Worm (Caenorhabditis elegans) whole organism, L1 larva: ENCODE measurements around the gene ZK250.2.

Experiments used
- ama-1 ChIP-seq: fragments of 150-350 bp; optimal IDR thresholded peaks from 2 replicates; lab custom pipeline; 2014
- ceh-82 ChIP-seq, 3 experiments: fragments of 150-350 bp in 1 of 3; sonication (generic microtip) in 2 of 3; optimal IDR thresholded peaks; 2 replicates each; lab custom pipeline; 2014 to 2017; ENCODE audit warnings: missing biosample characterization in 3 of 3, missing genetic modification characterization in 3 of 3
- fkh-8 ChIP-seq: sonication (generic microtip); optimal IDR thresholded peaks from 2 replicates; lab custom pipeline; 2016; ENCODE audit warnings: mild to moderate bottlenecking, missing genetic modification characterization, missing compliant biosample characterization
- hlh-17 ChIP-seq: fragments of 200-800 bp; sonication (Bioruptor generic); optimal IDR thresholded peaks from 2 replicates; lab custom pipeline; 2018; ENCODE audit warnings: missing genetic modification characterization, mild to moderate bottlenecking, missing compliant biosample characterization, moderate library complexity, borderline replicate concordance
- hpl-2 ChIP-seq: fragments of 150-350 bp; optimal IDR thresholded peaks from 2 replicates; lab custom pipeline; 2014; ENCODE audit warnings: missing biosample characterization, missing genetic modification reagents, missing genetic modification characterization
- lsy-2 ChIP-seq, 2 experiments: fragments of 150-350 bp; optimal IDR thresholded peaks; 2 replicates each; lab custom pipeline; 2014; ENCODE audit warnings: missing biosample characterization in 2 of 2, missing genetic modification characterization in 2 of 2
- nhr-11 ChIP-seq: fragments of 150-350 bp; optimal IDR thresholded peaks from 2 replicates; lab custom pipeline; 2014; ENCODE audit warnings: missing biosample characterization, missing genetic modification characterization
- nhr-76 ChIP-seq: sonication (generic microtip); optimal IDR thresholded peaks from 2 replicates; lab custom pipeline; 2017; ENCODE audit warnings: missing biosample characterization, missing genetic modification characterization
- pqm-1 ChIP-seq: sonication (generic microtip); optimal IDR thresholded peaks from 3 replicates; lab custom pipeline; 2017; ENCODE audit warnings: missing biosample characterization, missing genetic modification characterization
- zip-4 ChIP-seq: fragments of 200-800 bp; sonication (Bioruptor generic); optimal IDR thresholded peaks from 2 replicates; lab custom pipeline; 2018; ENCODE audit warnings: mild to moderate bottlenecking, missing genetic modification characterization, moderate library complexity, missing compliant biosample characterization
- ztf-11 ChIP-seq, 2 experiments: sonication (generic microtip); optimal IDR thresholded peaks; 2 replicates each; lab custom pipeline; 2016 to 2017; ENCODE audit warnings: missing genetic modification characterization in 2 of 2, missing biosample characterization in 1 of 2, missing compliant biosample characterization in 1 of 2

- TF ChIP-seq nhr-11 (tag; lab: Kevin White, UChicago), result no peak
- no peak for TF ChIP-seq fkh-8 (tag; lab: Kevin White, UChicago)
- no peak for TF ChIP-seq nhr-76
- no peak for TF ChIP-seq hlh-17 (GFP tag; lab: Kevin White, UChicago)
- no peak for TF ChIP-seq ama-1 (lab: Kevin White, UChicago)
- TF ChIP-seq ceh-82 (tag; optimal IDR thresholded peaks at IDR 0.05; lab: Kevin White, UChicago), result no peak
- TF ChIP-seq hpl-2 (GFP tag; lab: Kevin White, UChicago), result no peak
- no peak for TF ChIP-seq pqm-1 (tag; lab: Kevin White, UChicago)
- TF ChIP-seq zip-4 (GFP tag; lab: Kevin White, UChicago), result no peak
- TF ChIP-seq ztf-11 (tag; optimal IDR thresholded peaks at IDR 0.05; lab: Kevin White, UChicago), result no peak
- TF ChIP-seq lsy-2 (tag; optimal IDR thresholded peaks at IDR 0.05; lab: Kevin White, UChicago), result no peak
Observed at ce11 chrII:1899934-1900333, 48.6 kb upstream of the ZK250.2 start, which contains the start of gene math-24.
